Worm (Caenorhabditis elegans) whole organism, young adult: ENCODE data around the gene F28G4.4.

Source experiments
- B0261.1 ChIP-seq: sonication (generic microtip); optimal IDR thresholded peaks from 2 replicates; lab custom pipeline; 2016; ENCODE audit warnings: mild to moderate bottlenecking, missing genetic modification characterization, moderate library complexity, missing compliant biosample characterization
- C06A6.2 ChIP-seq: fragments of 200-800 bp; sonication (Bioruptor generic); conservative IDR thresholded peaks from 2 replicates; pipeline ENCODE4 v1.3.6; 2022; ENCODE audit warnings: missing genetic modification characterization, missing compliant biosample characterization
- F10E7.11 ChIP-seq: sonication (generic microtip); optimal IDR thresholded peaks from 2 replicates; lab custom pipeline; 2017; ENCODE audit warnings: mild to moderate bottlenecking, missing genetic modification characterization, moderate library complexity, missing compliant biosample characterization
- F39B2.1 ChIP-seq: fragments of 200-800 bp; sonication (Bioruptor generic); IDR thresholded peaks from 2 replicates; pipeline ENCODE4 v1.3.6; 2022; ENCODE audit warnings: missing genetic modification reagents, missing genetic modification characterization, missing compliant biosample characterization
- F57A8.1 ChIP-seq: fragments of 200-800 bp; sonication (Bioruptor generic); optimal IDR thresholded peaks from 2 replicates; lab custom pipeline; 2018; ENCODE audit warnings: mild to moderate bottlenecking, missing genetic modification characterization, moderate library complexity, missing compliant biosample characterization
- F57C9.4 ChIP-seq: sonication (generic microtip); optimal IDR thresholded peaks from 2 replicates; lab custom pipeline; 2017; ENCODE audit warnings: mild to moderate bottlenecking, missing genetic modification characterization, missing compliant biosample characterization
- T26A5.8 ChIP-seq: sonication (generic microtip); optimal IDR thresholded peaks from 2 replicates; lab custom pipeline; 2016; ENCODE audit warnings: missing genetic modification characterization, missing compliant biosample characterization
- Y53F4B.3 ChIP-seq: fragments of 200-800 bp; sonication (Bioruptor generic); IDR thresholded peaks from 2 replicates; pipeline ENCODE4 v1.3.6; 2022; ENCODE audit warnings: missing genetic modification reagents, missing genetic modification characterization, missing compliant biosample characterization
- Y95B8A.8 ChIP-seq: fragments of 200-800 bp; sonication (Bioruptor generic); IDR thresholded peaks from 2 replicates; pipeline ENCODE4 v1.3.6; 2022; ENCODE audit warnings: missing genetic modification reagents, missing genetic modification characterization, missing compliant biosample characterization
- athp-1 ChIP-seq: sonication (generic microtip); optimal IDR thresholded peaks from 2 replicates; lab custom pipeline; 2017; ENCODE audit warnings: mild to moderate bottlenecking, missing genetic modification characterization, missing compliant biosample characterization
- ccch-3 ChIP-seq: fragments of 200-800 bp; sonication (Bioruptor generic); optimal IDR thresholded peaks from 2 replicates; lab custom pipeline; 2018; ENCODE audit warnings: mild to moderate bottlenecking, missing genetic modification characterization, missing compliant biosample characterization
- ceh-100 ChIP-seq: fragments of 200-800 bp; sonication (Bioruptor generic); IDR thresholded peaks from 2 replicates; pipeline ENCODE4 v1.3.6; 2022; ENCODE audit warnings: missing genetic modification reagents, missing genetic modification characterization, missing compliant biosample characterization
- ceh-40 ChIP-seq: fragments of 200-800 bp; sonication (Bioruptor generic); IDR thresholded peaks from 2 replicates; pipeline ENCODE4 v1.3.6; 2022; ENCODE audit warnings: missing genetic modification characterization, missing compliant biosample characterization
- dpff-1 ChIP-seq: sonication (generic microtip); optimal IDR thresholded peaks from 2 replicates; lab custom pipeline; 2017; ENCODE audit warnings: mild to moderate bottlenecking, missing genetic modification characterization, missing compliant biosample characterization
- dpl-1 ChIP-seq: fragments of 150-350 bp; optimal IDR thresholded peaks from 2 replicates; lab custom pipeline; 2014; ENCODE audit warnings: missing biosample characterization, missing genetic modification reagents, missing genetic modification characterization
- lag-1 ChIP-seq: fragments of 200-800 bp; sonication (Bioruptor generic); IDR thresholded peaks from 2 replicates; pipeline ENCODE4 v1.3.6; 2022; ENCODE audit warnings: missing genetic modification reagents, missing genetic modification characterization, missing compliant biosample characterization
- lin-35 ChIP-seq, 3 experiments: fragments of 150-350 bp in 2 of 3; sonication (generic microtip) in 1 of 3; optimal IDR thresholded peaks; 2 replicates each; lab custom pipeline; 2014 to 2018; ENCODE audit warnings: missing biosample characterization in 3 of 3, missing genetic modification characterization in 3 of 3, missing genetic modification reagents in 3 of 3
- lsl-1 ChIP-seq: fragments of 200-800 bp; sonication (Bioruptor generic); optimal IDR thresholded peaks from 2 replicates; lab custom pipeline; 2018; ENCODE audit warnings: mild to moderate bottlenecking, missing genetic modification characterization, moderate library complexity, missing compliant biosample characterization
- madf-8 ChIP-seq: fragments of 200-800 bp; sonication (Bioruptor generic); conservative IDR thresholded peaks from 2 replicates; pipeline ENCODE4 v1.3.6; 2022; ENCODE audit warnings: missing genetic modification reagents, missing genetic modification characterization, missing compliant biosample characterization
- nfya-1 ChIP-seq: sonication (generic microtip); optimal IDR thresholded peaks from 2 replicates; lab custom pipeline; 2017; ENCODE audit warnings: antibody characterized with exemption, missing compliant biosample characterization, missing genetic modification characterization, borderline replicate concordance; ENCODE audit not compliant: insufficient read depth
- nhr-179 ChIP-seq: sonication (generic microtip); optimal IDR thresholded peaks from 2 replicates; lab custom pipeline; 2016; ENCODE audit warnings: mild to moderate bottlenecking, missing genetic modification characterization, missing compliant biosample characterization
- nhr-80 ChIP-seq: sonication (generic microtip); optimal IDR thresholded peaks from 2 replicates; lab custom pipeline; 2016; ENCODE audit warnings: missing genetic modification characterization, missing compliant biosample characterization
- rcor-1 ChIP-seq: fragments of 200-800 bp; sonication (Bioruptor generic); IDR thresholded peaks from 2 replicates; pipeline ENCODE4 v1.3.6; 2022; ENCODE audit warnings: missing genetic modification reagents, missing genetic modification characterization, missing compliant biosample characterization
- sdz-38 ChIP-seq: sonication (generic microtip); optimal IDR thresholded peaks from 2 replicates; lab custom pipeline; 2016; ENCODE audit warnings: missing genotype, missing genetic modification characterization, missing compliant biosample characterization
- sea-2 ChIP-seq: fragments of 200-800 bp; sonication (Bioruptor generic); IDR thresholded peaks from 2 replicates; pipeline ENCODE4 v1.3.6; 2022; ENCODE audit warnings: missing genetic modification characterization, missing compliant biosample characterization
- snpc-1.3 ChIP-seq: sonication (generic microtip); optimal IDR thresholded peaks from 2 replicates; lab custom pipeline; 2017; ENCODE audit warnings: missing genetic modification characterization, mild to moderate bottlenecking, missing compliant biosample characterization, antibody characterized with exemption, moderate library complexity, missing genotype, missing genetic modification reagents; ENCODE audit not compliant: insufficient read depth
- snpc-3.4 ChIP-seq: sonication (generic microtip); optimal IDR thresholded peaks from 2 replicates; lab custom pipeline; 2017; ENCODE audit warnings: missing genetic modification characterization, mild to moderate bottlenecking, missing compliant biosample characterization, antibody characterized with exemption, moderate library complexity, missing genotype, missing genetic modification reagents
- snpc-4 ChIP-seq, 5 experiments: fragments of 150-350 bp in 1 of 5; sonication (generic microtip) in 4 of 5; optimal IDR thresholded peaks; 2 replicates each; lab custom pipeline; 2014 to 2018; ENCODE audit warnings: missing genetic modification characterization in 5 of 5, missing biosample characterization in 3 of 5, antibody characterized with exemption in 2 of 5, mild to moderate bottlenecking in 2 of 5, missing compliant biosample characterization in 2 of 5, missing genotype in 2 of 5, moderate library complexity in 2 of 5, missing genetic modification reagents in 1 of 5
- somi-1 ChIP-seq: fragments of 200-800 bp; sonication (Bioruptor generic); optimal IDR thresholded peaks from 2 replicates; lab custom pipeline; 2018; ENCODE audit warnings: mild to moderate bottlenecking, missing genetic modification characterization, missing compliant biosample characterization
- tbx-9 ChIP-seq: sonication (generic microtip); optimal IDR thresholded peaks from 2 replicates; lab custom pipeline; 2016; ENCODE audit warnings: borderline replicate concordance, missing genetic modification characterization, inconsistent platforms, missing compliant biosample characterization
- unc-62 ChIP-seq: fragments of 150-350 bp; optimal IDR thresholded peaks from 2 replicates; lab custom pipeline; 2014; ENCODE audit warnings: missing biosample characterization, missing genetic modification reagents, missing genetic modification characterization
- zim-3 ChIP-seq: sonication (generic microtip); optimal IDR thresholded peaks from 2 replicates; lab custom pipeline; 2017; ENCODE audit warnings: mild to moderate bottlenecking, missing genetic modification characterization, moderate library complexity, missing compliant biosample characterization
- ztf-26 ChIP-seq: sonication (generic microtip); optimal IDR thresholded peaks from 2 replicates; lab custom pipeline; 2017; ENCODE audit warnings: missing genetic modification characterization, missing compliant biosample characterization

The F28G4.4 gene

DNA sequence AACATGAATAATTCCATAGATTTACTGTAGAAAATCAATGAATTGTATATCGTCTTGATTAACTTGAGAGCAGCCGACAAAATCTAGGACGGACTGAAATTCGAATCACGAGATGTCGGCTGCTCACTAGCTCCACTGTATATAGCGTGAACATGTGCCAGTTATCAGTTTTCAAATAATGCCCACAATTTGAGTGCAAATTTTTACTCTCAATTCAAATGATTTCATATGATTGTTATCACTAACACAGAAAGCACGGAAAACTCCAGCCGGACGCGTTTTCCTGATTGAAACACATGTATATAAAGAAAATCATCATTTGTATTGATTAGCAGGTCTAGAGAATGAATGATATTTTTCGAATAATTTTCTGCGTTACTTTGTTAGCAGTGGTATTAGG, 6.7 kb upstream of the F28G4.4 start, which contains the start of gene oac-5:
Gene oac-5 (plus strand): TSS at position 301 of the 400 bp plus-strand sequence.
- no peak for TF ChIP-seq T26A5.8 (tag; lab: Kevin White, UChicago)
- peak; percentile 15 for TF ChIP-seq nhr-80 (tag; lab: Kevin White, UChicago)
- no peak for TF ChIP-seq snpc-1.3 (tag; lab: Kevin White, UChicago)
- TF ChIP-seq, all 124 proteins: peak for 1

- TF ChIP-seq dpl-1 (GFP tag; lab: Kevin White, UChicago) (no peak), lin-35 (GFP tag; optimal IDR thresholded peaks at IDR 0.05; lab: Kevin White, UChicago) (no peak), nfya-1 (no peak), F39B2.1 (GFP tag; lab: Robert Waterston, UW) (no peak), nhr-179 (tag; lab: Kevin White, UChicago) (no peak), ceh-40 (no peak), somi-1 (GFP tag; lab: Kevin White, UChicago) (no peak), sea-2 (GFP tag; lab: Robert Waterston, UW) (no peak)
Measured at ce11 chrV:16287619-16288018, 1.9 kb upstream of the F28G4.4 start, which contains the start of gene F28G4.3. TSS of gene F28G4.3 (minus strand) at chrV:16287719.

- TF ChIP-seq lag-1, result no peak
- TF ChIP-seq lin-35 (GFP tag; optimal IDR thresholded peaks at IDR 0.05; lab: Kevin White, UChicago), result no peak
- TF ChIP-seq F10E7.11 (tag; lab: Kevin White, UChicago), result no peak
- TF ChIP-seq somi-1 (GFP tag; lab: Kevin White, UChicago), result no peak
- TF ChIP-seq lsl-1 (GFP tag; lab: Kevin White, UChicago), result no peak
- TF ChIP-seq Y53F4B.3 (GFP tag; lab: Robert Waterston, UW), result no peak
- TF ChIP-seq ccch-3, result no peak
- no peak for TF ChIP-seq madf-8 (GFP tag; lab: Robert Waterston, UW)
Measured at ce11 chrV:16282147-16282546, 3.5 kb downstream of the F28G4.4 start, which contains the start of gene F28G4.2. TSS of gene F28G4.2 (minus strand) at chrV:16282321.

ce11 chrV:16277918-16278317, 7.8 kb downstream of the F28G4.4 start, which contains the start of gene cyp-37B1:
TSS of gene cyp-37B1 (plus strand) at chrV:16278116.
- TF ChIP-seq nhr-80 (tag; lab: Kevin White, UChicago), result peak; percentile 80
- TF ChIP-seq B0261.1 (tag; lab: Kevin White, UChicago), result no peak
- no peak for TF ChIP-seq snpc-4 (GFP tag; optimal IDR thresholded peaks at IDR 0.05; lab: Kevin White, UChicago)
- TF ChIP-seq snpc-4 (tag; optimal IDR thresholded peaks at IDR 0.05; lab: Kevin White, UChicago), result peak in 1 of 4 experiments; percentile 17
- no peak for TF ChIP-seq lsl-1 (GFP tag; lab: Kevin White, UChicago)
- peak; percentile 23 for TF ChIP-seq unc-62

ce11 chrV:16275347-16275746, 10.3 kb downstream of the F28G4.4 start, which contains the start of gene pacl-1:
TSS of gene pacl-1 (minus strand) at chrV:16275447.
- no peak for TF ChIP-seq dpl-1 (GFP tag; lab: Kevin White, UChicago)
- TF ChIP-seq rcor-1 (GFP tag; lab: Robert Waterston, UW), result no peak
- no peak for TF ChIP-seq F57C9.4 (tag; lab: Kevin White, UChicago)
- no peak for TF ChIP-seq Y95B8A.8 (GFP tag; lab: Robert Waterston, UW)
- TF ChIP-seq zim-3, result no peak
- no peak for TF ChIP-seq C06A6.2
- TF ChIP-seq snpc-3.4 (tag; lab: Kevin White, UChicago), result no peak
- TF ChIP-seq dpff-1, result no peak
- no peak for TF ChIP-seq ztf-26 (tag; lab: Kevin White, UChicago)
- no peak for TF ChIP-seq Y53F4B.3 (GFP tag; lab: Robert Waterston, UW)
- TF ChIP-seq nhr-80 (tag; lab: Kevin White, UChicago), result no peak
- TF ChIP-seq sdz-38 (tag; lab: Kevin White, UChicago), result no peak
- TF ChIP-seq madf-8 (GFP tag; lab: Robert Waterston, UW), result no peak
- no peak for TF ChIP-seq ceh-100 (GFP tag; lab: Robert Waterston, UW)
- no peak for TF ChIP-seq tbx-9 (tag; lab: Kevin White, UChicago)
- TF ChIP-seq athp-1, result no peak
- no peak for TF ChIP-seq F57A8.1 (GFP tag; lab: Kevin White, UChicago)
